Worm (Caenorhabditis elegans) whole organism, late embryonic: ENCODE results near the gene T01D1.8.

ENCODE experiments used
- C08G9.2 ChIP-seq: sonication (generic microtip); optimal IDR thresholded peaks from 2 replicates; lab custom pipeline; 2016; ENCODE audit warnings: mild to moderate bottlenecking, missing genetic modification characterization, moderate library complexity, missing compliant biosample characterization
- C38D4.7 ChIP-seq: fragments of 200-800 bp; sonication (Bioruptor generic); optimal IDR thresholded peaks from 2 replicates; lab custom pipeline; 2018; ENCODE audit warnings: mild to moderate bottlenecking, missing genetic modification characterization, moderate library complexity, missing compliant biosample characterization
- F13H6.1 ChIP-seq: sonication (generic microtip); optimal IDR thresholded peaks from 2 replicates; lab custom pipeline; 2016; ENCODE audit warnings: missing genetic modification characterization, missing compliant biosample characterization
- K02D7.2 ChIP-seq: sonication (generic microtip); optimal IDR thresholded peaks from 2 replicates; lab custom pipeline; 2017; ENCODE audit warnings: mild to moderate bottlenecking, missing genetic modification characterization, missing compliant biosample characterization
- K09A11.1 ChIP-seq: sonication (generic microtip); optimal IDR thresholded peaks from 2 replicates; lab custom pipeline; 2017; ENCODE audit warnings: antibody characterized with exemption, mild to moderate bottlenecking, missing genetic modification characterization, missing compliant biosample characterization; ENCODE audit not compliant: insufficient read depth
- T23F11.4 ChIP-seq: fragments of 200-800 bp; sonication (Bioruptor generic); optimal IDR thresholded peaks from 2 replicates; lab custom pipeline; 2018; ENCODE audit warnings: mild to moderate bottlenecking, missing genetic modification characterization, missing compliant biosample characterization
- ahr-1 ChIP-seq: sonication (generic microtip); optimal IDR thresholded peaks from 2 replicates; lab custom pipeline; 2016; ENCODE audit warnings: missing genetic modification characterization, missing compliant biosample characterization
- ama-1 ChIP-seq: fragments of 150-350 bp; optimal IDR thresholded peaks from 2 replicates; lab custom pipeline; 2014
- ceh-14 ChIP-seq: sonication (generic microtip); optimal IDR thresholded peaks from 2 replicates; lab custom pipeline; 2016; ENCODE audit warnings: missing genotype, missing genetic modification characterization, missing compliant biosample characterization
- ceh-18 ChIP-seq: sonication (generic microtip); optimal IDR thresholded peaks from 2 replicates; lab custom pipeline; 2016; ENCODE audit warnings: missing genetic modification characterization, missing compliant biosample characterization
- ceh-19 ChIP-seq: fragments of 200-800 bp; sonication (Bioruptor generic); optimal IDR thresholded peaks from 2 replicates; lab custom pipeline; 2018; ENCODE audit warnings: mild to moderate bottlenecking, missing genetic modification characterization, missing compliant biosample characterization
- ceh-2 ChIP-seq: sonication (generic microtip); optimal IDR thresholded peaks from 2 replicates; lab custom pipeline; 2016; ENCODE audit warnings: missing genotype, missing genetic modification characterization, missing compliant biosample characterization
- ceh-22 ChIP-seq: sonication (generic microtip); optimal IDR thresholded peaks from 2 replicates; lab custom pipeline; 2017; ENCODE audit warnings: missing biosample characterization, missing genetic modification characterization
- ceh-24 ChIP-seq: sonication (generic microtip); optimal IDR thresholded peaks from 2 replicates; lab custom pipeline; 2016; ENCODE audit warnings: mild to moderate bottlenecking, missing genetic modification characterization, missing compliant biosample characterization
- ceh-30 ChIP-seq: fragments of 150-350 bp; optimal IDR thresholded peaks from 2 replicates; lab custom pipeline; 2014; ENCODE audit warnings: missing biosample characterization, missing genetic modification characterization
- ceh-34 ChIP-seq: sonication (generic microtip); optimal IDR thresholded peaks from 2 replicates; lab custom pipeline; 2016; ENCODE audit warnings: mild to moderate bottlenecking, missing genetic modification characterization, missing compliant biosample characterization
- ceh-6 ChIP-seq: fragments of 200-800 bp; sonication (Bioruptor generic); optimal IDR thresholded peaks from 2 replicates; lab custom pipeline; 2018; ENCODE audit warnings: mild to moderate bottlenecking, missing genetic modification characterization, missing compliant biosample characterization
- che-1 ChIP-seq: sonication (generic microtip); optimal IDR thresholded peaks from 2 replicates; lab custom pipeline; 2016; ENCODE audit warnings: mild to moderate bottlenecking, missing genetic modification characterization, missing compliant biosample characterization
- elt-2 ChIP-seq: sonication (generic microtip); optimal IDR thresholded peaks from 2 replicates; lab custom pipeline; 2016; ENCODE audit warnings: missing genetic modification reagents, missing genetic modification characterization, missing compliant biosample characterization
- elt-4 ChIP-seq: sonication (generic microtip); optimal IDR thresholded peaks from 2 replicates; lab custom pipeline; 2016; ENCODE audit warnings: missing genetic modification characterization, missing compliant biosample characterization
- eyg-1 ChIP-seq: sonication (generic microtip); optimal IDR thresholded peaks from 2 replicates; lab custom pipeline; 2016; ENCODE audit warnings: missing genotype, missing genetic modification characterization, missing compliant biosample characterization
- fax-1 ChIP-seq: sonication (generic microtip); optimal IDR thresholded peaks from 2 replicates; lab custom pipeline; 2016; ENCODE audit warnings: missing genotype, missing genetic modification characterization, missing compliant biosample characterization
- hlh-6 ChIP-seq: sonication (generic microtip); optimal IDR thresholded peaks from 2 replicates; lab custom pipeline; 2016; ENCODE audit warnings: missing genotype, missing genetic modification characterization, missing compliant biosample characterization
- lim-6 ChIP-seq: sonication (generic microtip); optimal IDR thresholded peaks from 2 replicates; lab custom pipeline; 2016; ENCODE audit warnings: missing genetic modification characterization, missing compliant biosample characterization
- madf-2 ChIP-seq: sonication (generic microtip); optimal IDR thresholded peaks from 2 replicates; lab custom pipeline; 2017; ENCODE audit warnings: missing genetic modification characterization, missing compliant biosample characterization
- nhr-11 ChIP-seq: fragments of 150-350 bp; optimal IDR thresholded peaks from 2 replicates; lab custom pipeline; 2014; ENCODE audit warnings: missing biosample characterization, missing genetic modification characterization
- nhr-232 ChIP-seq: sonication (generic microtip); optimal IDR thresholded peaks from 2 replicates; lab custom pipeline; 2016; ENCODE audit warnings: missing genetic modification characterization, missing compliant biosample characterization
- npax-4 ChIP-seq: sonication (generic microtip); optimal IDR thresholded peaks from 2 replicates; lab custom pipeline; 2016; ENCODE audit warnings: missing genetic modification characterization, missing compliant biosample characterization
- pha-2 ChIP-seq: sonication (generic microtip); optimal IDR thresholded peaks from 2 replicates; lab custom pipeline; 2017; ENCODE audit warnings: mild to moderate bottlenecking, missing genetic modification characterization, missing compliant biosample characterization
- pha-4 ChIP-seq: fragments of 150-350 bp; optimal IDR thresholded peaks from 2 replicates; lab custom pipeline; 2018; ENCODE audit warnings: missing biosample characterization, missing genetic modification reagents, missing genetic modification characterization
- pqm-1 ChIP-seq: sonication (generic microtip); optimal IDR thresholded peaks from 2 replicates; lab custom pipeline; 2016; ENCODE audit warnings: missing genetic modification characterization, missing compliant biosample characterization
- pros-1 ChIP-seq: fragments of 150-350 bp; optimal IDR thresholded peaks from 2 replicates; lab custom pipeline; 2014; ENCODE audit warnings: missing biosample characterization, missing genetic modification reagents, missing genetic modification characterization
- rnt-1 ChIP-seq: sonication (generic microtip); optimal IDR thresholded peaks from 2 replicates; lab custom pipeline; 2016; ENCODE audit warnings: missing genetic modification characterization, missing compliant biosample characterization
- sox-4 ChIP-seq: sonication (generic microtip); optimal IDR thresholded peaks from 2 replicates; lab custom pipeline; 2017; ENCODE audit warnings: mild to moderate bottlenecking, missing genetic modification characterization, inconsistent platforms, missing compliant biosample characterization
- unc-42 ChIP-seq: sonication (generic microtip); optimal IDR thresholded peaks from 2 replicates; lab custom pipeline; 2016; ENCODE audit warnings: missing genotype, missing genetic modification characterization, missing compliant biosample characterization
- unc-55 ChIP-seq: sonication (generic microtip); optimal IDR thresholded peaks from 2 replicates; lab custom pipeline; 2017; ENCODE audit warnings: missing biosample characterization, missing genetic modification reagents, missing genetic modification characterization
- unc-86 ChIP-seq: sonication (generic microtip); optimal IDR thresholded peaks from 2 replicates; lab custom pipeline; 2016; ENCODE audit warnings: missing genetic modification characterization, missing compliant biosample characterization
- ztf-16 ChIP-seq: sonication (generic microtip); optimal IDR thresholded peaks from 2 replicates; lab custom pipeline; 2017; ENCODE audit warnings: missing genetic modification characterization, missing compliant biosample characterization

T01D1.8 gene

DNA sequence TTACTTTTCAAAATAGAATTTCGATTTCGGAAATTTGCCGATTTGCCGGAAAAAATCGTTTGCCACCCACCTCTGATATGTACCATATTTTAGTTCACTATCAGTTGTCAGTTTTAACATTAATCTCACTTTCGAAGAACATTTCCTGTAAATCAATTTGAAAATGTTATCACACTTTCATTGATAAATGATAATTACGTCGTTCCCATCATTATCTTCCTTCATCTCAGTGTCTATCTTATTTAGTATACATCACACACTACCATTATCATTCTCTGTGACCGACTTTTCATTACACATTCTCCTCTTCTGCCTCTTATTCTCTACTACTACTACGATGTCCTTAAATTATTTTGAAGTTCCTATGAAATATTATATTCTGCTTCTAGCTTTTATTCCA, at the start of gene T01D1.8:
T01D1.8 (plus strand) TSS at position 236 of the 400 bp plus-strand sequence.
- TF ChIP-seq nhr-232 (tag; lab: Kevin White, UChicago) (no peak), lim-6 (tag; lab: Kevin White, UChicago) (no peak), elt-2 (tag; lab: Kevin White, UChicago) (peak; percentile 70)

DNA sequence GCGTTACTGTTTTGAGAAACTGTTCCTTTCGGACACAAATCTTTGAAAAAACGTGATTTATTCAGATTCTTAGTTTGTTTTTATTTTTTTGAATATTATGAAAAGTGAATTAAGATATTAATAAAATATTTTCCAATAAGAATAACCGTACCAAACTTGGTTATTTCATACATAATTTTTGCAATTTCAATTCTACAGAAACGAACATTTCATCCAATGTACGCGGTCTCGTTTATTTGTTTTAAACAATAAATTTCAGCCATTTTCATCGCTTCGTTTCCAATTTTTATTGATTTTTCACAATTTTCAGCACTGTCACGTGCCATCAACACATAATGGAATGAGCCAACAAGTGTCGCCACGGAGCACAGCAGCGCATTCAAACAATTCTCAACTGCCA, 39.6 kb upstream of the T01D1.8 start, which contains the start of gene T25D3.4:
T25D3.4 (plus strand) TSS at position 301 of the 400 bp plus-strand sequence.
- TF ChIP-seq ceh-34 (tag; lab: Kevin White, UChicago) (no peak), ceh-18 (no peak), madf-2 (tag; lab: Kevin White, UChicago) (no peak), unc-42 (tag; lab: Kevin White, UChicago) (no peak), nhr-11 (tag; lab: Kevin White, UChicago) (no peak), K09A11.1 (tag; lab: Kevin White, UChicago) (no peak), rnt-1 (tag; lab: Kevin White, UChicago) (no peak), T23F11.4 (GFP tag; lab: Kevin White, UChicago) (no peak), unc-86 (no peak), ztf-16 (tag; lab: Kevin White, UChicago) (no peak), K02D7.2 (tag; lab: Kevin White, UChicago) (no peak), C08G9.2 (tag; lab: Kevin White, UChicago) (no peak), npax-4 (tag; lab: Kevin White, UChicago) (no peak), C38D4.7 (GFP tag; lab: Kevin White, UChicago) (no peak), elt-4 (tag; lab: Kevin White, UChicago) (no peak), elt-2 (tag; lab: Kevin White, UChicago) (no peak), ceh-19 (GFP tag; lab: Kevin White, UChicago) (no peak), ceh-24 (tag; lab: Kevin White, UChicago) (no peak), sox-4 (no peak)

DNA sequence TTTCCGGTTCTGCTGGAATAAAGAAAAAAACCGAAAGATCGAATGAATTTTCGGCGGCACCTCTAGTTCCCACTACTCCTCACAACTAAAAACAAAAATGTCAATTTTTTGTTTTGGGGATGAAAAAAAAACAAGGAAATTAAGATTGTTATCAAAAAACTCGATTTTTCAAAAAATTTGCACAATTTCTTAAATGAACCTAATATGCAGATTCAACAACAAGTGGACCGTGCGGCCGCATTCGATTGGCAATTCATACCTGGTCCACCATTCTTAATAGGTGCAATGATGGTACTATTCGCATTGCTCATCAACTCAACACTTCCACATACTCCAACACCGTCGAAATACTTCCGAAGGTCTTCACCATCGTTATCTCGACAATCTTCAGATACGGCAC, 35.0 kb upstream of the T01D1.8 start:
- TF ChIP-seq nhr-232 (tag; lab: Kevin White, UChicago) = no peak
- TF ChIP-seq ama-1 (lab: Kevin White, UChicago) = no peak
- TF ChIP-seq ceh-2 (tag; lab: Kevin White, UChicago) = no peak
- TF ChIP-seq pqm-1 (tag; lab: Kevin White, UChicago) = no peak
- TF ChIP-seq hlh-6 (tag; lab: Kevin White, UChicago) = no peak
- no peak for TF ChIP-seq rnt-1 (tag; lab: Kevin White, UChicago)
- no peak for TF ChIP-seq eyg-1 (tag; lab: Kevin White, UChicago)
- no peak for TF ChIP-seq C38D4.7 (GFP tag; lab: Kevin White, UChicago)
- TF ChIP-seq unc-42 (tag; lab: Kevin White, UChicago) = no peak
- no peak for TF ChIP-seq ceh-30

DNA sequence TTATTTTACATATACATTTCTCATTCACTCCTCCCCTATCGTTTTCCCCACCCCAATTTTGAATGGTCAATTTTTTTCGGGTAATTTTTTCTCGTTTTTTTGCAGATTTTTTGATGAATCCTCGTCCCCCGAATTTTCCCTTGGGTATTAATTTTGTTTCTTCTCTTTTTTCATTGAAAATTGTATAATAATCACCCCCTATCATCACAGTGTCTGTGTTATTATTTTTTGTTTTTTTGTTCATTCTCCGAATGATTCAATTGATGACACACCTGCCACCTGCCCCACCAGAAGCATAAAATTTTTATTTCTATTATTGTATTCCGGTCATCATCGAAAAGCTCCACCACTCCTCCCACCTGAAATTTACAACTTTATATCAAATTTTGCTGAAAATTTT, 34.3 kb upstream of the T01D1.8 start, which contains the start of gene T25D3.3:
T25D3.3 (plus strand) TSS at position 301 of the 400 bp plus-strand sequence.
- TF ChIP-seq ceh-6 (GFP tag; lab: Kevin White, UChicago) (no peak), pha-4 (tag; lab: Kevin White, UChicago) (no peak), pha-2 (no peak), ceh-30 (no peak), che-1 (tag; lab: Kevin White, UChicago) (no peak), elt-2 (tag; lab: Kevin White, UChicago) (no peak), F13H6.1 (tag; lab: Kevin White, UChicago) (no peak), ceh-14 (tag; lab: Kevin White, UChicago) (no peak), ceh-2 (tag; lab: Kevin White, UChicago) (no peak), ceh-18 (no peak), hlh-6 (tag; lab: Kevin White, UChicago) (no peak), ahr-1 (tag; lab: Kevin White, UChicago) (no peak), ceh-22 (tag; lab: Kevin White, UChicago) (no peak), rnt-1 (tag; lab: Kevin White, UChicago) (no peak), unc-55 (no peak), pros-1 (no peak), fax-1 (no peak)
